Worm (Caenorhabditis elegans) whole organism, mixed stage, embryonic: ENCODE results near the gene dpy-18.

Source experiments
- M03D4.4 ChIP-seq: sonication (generic microtip); optimal IDR thresholded peaks from 2 replicates; lab custom pipeline; 2017; ENCODE audit warnings: mild to moderate bottlenecking, missing genetic modification characterization, missing compliant biosample characterization
- bed-3 ChIP-seq: fragments of 200-800 bp; sonication (Bioruptor generic); optimal IDR thresholded peaks from 3 replicates; lab custom pipeline; 2018; ENCODE audit warnings: mild to moderate bottlenecking, missing genetic modification characterization, moderate library complexity, missing compliant biosample characterization
- mep-1 ChIP-seq: fragments of 150-350 bp; optimal IDR thresholded peaks from 2 replicates; lab custom pipeline; 2017; ENCODE audit warnings: missing biosample characterization, missing genetic modification reagents, missing genetic modification characterization, inconsistent platforms
- snpc-4 ChIP-seq: fragments of 150-350 bp; optimal IDR thresholded peaks from 2 replicates; lab custom pipeline; 2014; ENCODE audit warnings: missing biosample characterization, missing genetic modification characterization
- tbx-8 ChIP-seq: fragments of 200-800 bp; sonication (Bioruptor generic); optimal IDR thresholded peaks from 2 replicates; lab custom pipeline; 2018; ENCODE audit warnings: mild to moderate bottlenecking, missing genetic modification characterization, moderate library complexity, missing compliant biosample characterization
- unc-62 ChIP-seq: fragments of 150-350 bp; optimal IDR thresholded peaks from 2 replicates; lab custom pipeline; 2014; ENCODE audit warnings: missing biosample characterization, missing genetic modification reagents, missing genetic modification characterization
- zip-8 ChIP-seq: fragments of 150-350 bp; optimal IDR thresholded peaks from 2 replicates; lab custom pipeline; 2014; ENCODE audit warnings: missing biosample characterization, missing genetic modification characterization
- ztf-11 ChIP-seq: fragments of 150-350 bp; optimal IDR thresholded peaks from 2 replicates; lab custom pipeline; 2014; ENCODE audit warnings: missing biosample characterization, missing genetic modification characterization

DNA sequence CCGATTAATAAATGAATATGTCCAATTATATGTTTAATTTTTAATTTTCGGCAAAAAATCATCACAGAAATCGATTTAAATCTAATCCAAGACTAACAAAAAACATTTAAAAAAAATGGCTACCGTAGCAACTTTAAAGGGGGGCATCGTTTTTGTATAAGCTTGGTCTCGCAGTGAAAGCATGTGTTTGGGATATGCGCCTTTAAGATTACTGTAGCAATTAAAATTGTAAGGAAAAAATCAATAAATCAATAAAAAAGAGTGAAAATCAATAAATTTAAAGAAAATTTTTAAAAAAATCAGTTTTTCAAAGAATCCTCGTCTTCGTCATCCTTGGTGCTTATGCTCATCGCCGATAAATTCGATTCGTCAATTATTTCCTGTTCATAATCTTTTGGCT, 33.7 kb downstream of the dpy-18 start:
- TF ChIP-seq tbx-8 (no peak), M03D4.4 (tag; lab: Kevin White, UChicago) (no peak), bed-3 (no peak), unc-62 (GFP tag; lab: Kevin White, UChicago) (no peak), snpc-4 (no peak), ztf-11 (tag; lab: Kevin White, UChicago) (no peak), mep-1 (no peak), zip-8 (tag; lab: Kevin White, UChicago) (no peak)
